Worm (Caenorhabditis elegans): ENCODE measurements around the gene eat-4.
A peak's percentile ranks its signal among the peaks of the same experiment; 100 is the strongest.

DNA sequence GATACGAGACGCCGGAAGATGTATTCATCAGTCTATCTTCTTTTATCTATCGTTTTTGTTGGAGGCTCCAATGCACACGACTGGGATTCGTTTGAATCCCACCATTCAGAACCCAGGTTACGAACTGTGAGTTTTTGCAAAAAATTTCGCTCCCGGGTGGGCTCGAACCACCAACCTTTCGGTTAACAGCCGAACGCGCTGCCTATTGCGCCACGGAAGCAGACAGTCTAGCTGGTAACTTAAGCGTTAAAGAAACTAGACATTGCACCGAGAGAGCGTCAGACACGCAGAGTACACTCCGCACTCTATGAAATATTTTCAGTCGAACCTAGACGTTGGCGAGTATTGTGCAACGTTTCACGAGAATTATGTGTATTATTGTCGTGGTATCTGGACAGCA, 32.6 kb upstream of the eat-4 start:
- TF ChIP-seq sea-1 (GFP tag; conservative IDR thresholded peaks at IDR 0.05) (0 out of 2 replicates have a peak, but pooled peaks have one; percentile 37), tbx-11 (GFP tag; IDR thresholded peaks at IDR 0.05) (peak; percentile 77), tbx-37 (GFP tag; conservative IDR thresholded peaks at IDR 0.05) (peak; percentile 76), ama-1 (optimal IDR thresholded peaks at IDR 0.05) (no peak), hmbx-1 (tag; optimal IDR thresholded peaks at IDR 0.05) (peak; percentile 20), F13C5.2 (tag; optimal IDR thresholded peaks at IDR 0.05) (peak; percentile 18), ets-7 (tag; optimal IDR thresholded peaks at IDR 0.05) (peak; percentile 27)

All from whole organism, early embryonic.